Fruit fly (Drosophila melanogaster) whole organism, prepupa: ENCODE data around the gene PNUTS.

Experiments
- CG10631 ChIP-seq: fragments of 200-800 bp; sonication (Bioruptor generic); optimal IDR thresholded peaks from 2 replicates; lab custom pipeline; 2016; ENCODE audit warnings: missing biosample characterization, missing genetic modification characterization
- CG16779 ChIP-seq: fragments of 200-800 bp; sonication (Bioruptor generic); optimal IDR thresholded peaks from 3 replicates; lab custom pipeline; 2017; ENCODE audit warnings: missing biosample characterization, mild to moderate bottlenecking, missing genetic modification characterization
- CG3032 ChIP-seq: fragments of 200-800 bp; optimal IDR thresholded peaks from 2 replicates; lab custom pipeline; 2019; ENCODE audit warnings: missing biosample characterization, mild to moderate bottlenecking, missing genetic modification characterization, moderate library complexity
- CG6808 ChIP-seq: fragments of 200-800 bp; sonication (Bioruptor generic); optimal IDR thresholded peaks from 3 replicates; lab custom pipeline; 2017; ENCODE audit warnings: missing biosample characterization, missing genetic modification characterization, mild to moderate bottlenecking, moderate library complexity, missing genetic modification reagents
- CG6854 ChIP-seq: fragments of 200-800 bp; sonication (Bioruptor generic); optimal IDR thresholded peaks from 2 replicates; lab custom pipeline; 2017; ENCODE audit warnings: missing biosample characterization, mild to moderate bottlenecking, missing genetic modification characterization
- CG7368 ChIP-seq: fragments of 200-800 bp; sonication (Bioruptor generic); optimal IDR thresholded peaks from 3 replicates; lab custom pipeline; 2016; ENCODE audit warnings: missing biosample characterization, missing genetic modification characterization
- Hr38 ChIP-seq: sonication (Bioruptor generic); optimal IDR thresholded peaks from 2 replicates; lab custom pipeline; 2016; ENCODE audit warnings: missing biosample characterization, missing genetic modification characterization
- Lpt ChIP-seq: fragments of 200-800 bp; sonication (Bioruptor generic); optimal IDR thresholded peaks from 3 replicates; lab custom pipeline; 2016; ENCODE audit warnings: missing biosample characterization, missing genetic modification characterization
- Smox ChIP-seq: fragments of 200-800 bp; sonication (Bioruptor generic); optimal IDR thresholded peaks from 3 replicates; lab custom pipeline; 2016; ENCODE audit warnings: missing biosample characterization, missing genetic modification characterization
- achi ChIP-seq: fragments of 200-800 bp; sonication (Bioruptor generic); optimal IDR thresholded peaks from 3 replicates; lab custom pipeline; 2016; ENCODE audit warnings: missing biosample characterization, missing genetic modification characterization
- net ChIP-seq: fragments of 200-800 bp; sonication (Bioruptor generic); optimal IDR thresholded peaks from 3 replicates; lab custom pipeline; 2016; ENCODE audit warnings: missing biosample characterization, missing genetic modification characterization
- salr ChIP-seq, 2 experiments: fragments of 200-800 bp; sonication (Bioruptor generic); optimal IDR thresholded peaks; 3 replicates each; lab custom pipeline; 2016 to 2018; ENCODE audit warnings: missing biosample characterization in 2 of 2, missing genetic modification characterization in 2 of 2, mild to moderate bottlenecking in 1 of 2

- TF ChIP-seq net (no peak), achi (GFP tag; lab: Kevin White, UChicago) (no peak), CG16779 (no peak), CG10631 (GFP tag; lab: Kevin White, UChicago) (no peak), Smox (GFP tag; lab: Kevin White, UChicago) (no peak), CG3032 (tag; lab: Kevin White, UChicago) (no peak), CG7368 (no peak), Hr38 (GFP tag; lab: Kevin White, UChicago) (no peak), salr (GFP tag; optimal IDR thresholded peaks at IDR 0.05; lab: Kevin White, UChicago) (no peak), Lpt (no peak), CG6808 (GFP tag; lab: Kevin White, UChicago) (no peak), CG6854 (GFP tag; lab: Kevin White, UChicago) (no peak)
These were observed 16.5 kb downstream of the PNUTS start for dm6 chr2L:886743-887142.
